Fruit fly (Drosophila melanogaster): ENCODE results near the gene CG5282.

The CG5282 gene

dm6 chr3L:20396047-20396446 is 29.8 kb downstream of the CG5282 start:
- no peak for TF ChIP-seq CG8478 (optimal IDR thresholded peaks at IDR 0.05)
- TF ChIP-seq CTCF (optimal IDR thresholded peaks at IDR 0.05) = no peak

DNA sequence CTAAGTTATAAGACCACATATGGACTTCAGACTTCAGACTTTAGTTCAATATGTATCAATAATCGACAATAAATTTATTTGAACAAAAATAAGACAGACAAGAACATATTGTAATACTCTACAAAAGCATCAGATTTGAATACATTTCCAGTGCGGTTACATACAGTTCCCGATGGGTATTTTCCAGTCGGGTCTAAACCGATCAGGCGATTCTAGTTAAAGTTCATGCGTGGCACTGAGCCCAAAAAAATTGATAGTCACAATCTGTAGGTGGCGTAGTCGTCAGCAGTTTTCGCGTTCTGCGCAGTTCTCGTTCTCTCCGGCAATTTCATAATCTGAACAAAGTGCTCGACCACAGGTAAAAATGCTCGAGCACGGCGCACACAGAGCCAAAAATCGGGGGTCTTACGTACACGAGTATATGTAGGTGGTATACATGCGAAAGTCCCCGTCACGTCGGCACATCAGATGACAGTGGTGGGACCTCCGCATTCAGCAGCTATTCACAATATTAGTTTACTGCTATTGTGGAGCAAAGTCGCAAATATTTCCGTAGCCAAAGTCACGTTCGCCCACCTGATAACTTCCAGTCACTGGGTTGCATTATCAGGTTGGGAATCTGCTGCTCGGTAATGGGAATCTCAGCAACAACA is 30.5 kb downstream of the CG5282 start:
- TF ChIP-seq CTCF (optimal IDR thresholded peaks at IDR 0.05) (no peak), CG8478 (optimal IDR thresholded peaks at IDR 0.05) (no peak)

DNA sequence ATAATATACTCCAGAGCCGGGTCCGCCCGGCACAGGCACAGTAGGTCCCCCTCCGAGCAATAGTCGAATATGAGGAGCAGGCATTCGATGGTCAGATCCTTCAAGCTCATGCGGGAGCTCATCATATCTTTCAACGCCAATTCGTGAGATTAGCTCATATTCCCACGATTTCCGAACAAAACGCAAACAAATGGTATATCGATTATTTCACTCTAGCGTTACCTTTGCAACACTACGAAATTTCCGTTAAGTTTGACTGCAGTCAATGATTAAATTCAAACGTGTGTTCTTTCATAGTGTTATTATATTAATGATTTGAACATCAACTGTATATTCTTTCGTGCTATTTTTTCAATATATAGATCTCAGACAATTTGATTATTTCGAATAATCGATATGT is 32.5 kb downstream of the CG5282 start, which contains the start of gene CG33969:
Gene CG33969, minus strand, starts transcription at position 197 of the 400 bp plus-strand sequence.
- TF ChIP-seq CG8478 (optimal IDR thresholded peaks at IDR 0.05) (no peak), CTCF (optimal IDR thresholded peaks at IDR 0.05) (no peak)

DNA sequence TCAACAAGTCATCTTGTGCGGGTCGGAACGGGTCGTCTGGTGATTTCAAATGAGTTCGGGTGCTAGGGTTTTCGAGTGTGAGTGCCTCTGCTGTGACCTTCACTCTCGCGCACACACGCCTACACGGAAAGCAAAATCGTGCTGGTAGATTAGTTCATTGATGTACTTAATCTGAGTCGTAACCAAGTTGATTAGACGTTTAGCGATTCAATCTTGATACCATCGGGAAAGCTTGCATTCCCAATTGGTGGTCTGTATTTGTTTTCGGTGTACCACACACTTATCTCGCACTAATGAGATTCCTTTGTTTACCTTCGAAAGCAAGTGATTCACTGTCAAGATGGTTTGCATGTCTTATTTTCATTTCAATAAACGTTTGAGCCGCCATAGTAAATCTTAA is 36.9 kb downstream of the CG5282 start:
- TF ChIP-seq CG8478 (optimal IDR thresholded peaks at IDR 0.05) = no peak
- TF ChIP-seq CTCF (optimal IDR thresholded peaks at IDR 0.05) = no peak

dm6 chr3L:20387843-20388163 is 38.1 kb downstream of the CG5282 start:
- no peak for TF ChIP-seq CG8478 (optimal IDR thresholded peaks at IDR 0.05)
- TF ChIP-seq CTCF (optimal IDR thresholded peaks at IDR 0.05) = no peak

- TF ChIP-seq CTCF (optimal IDR thresholded peaks at IDR 0.05) = no peak
- TF ChIP-seq CG8478 (optimal IDR thresholded peaks at IDR 0.05) = no peak
Observed at dm6 chr3L:20387038-20387842, 38.6 kb downstream of the CG5282 start.

dm6 chr3L:20385969-20386370 is 39.9 kb downstream of the CG5282 start:
- TF ChIP-seq CTCF (optimal IDR thresholded peaks at IDR 0.05) = no peak
- no peak for TF ChIP-seq CG8478 (optimal IDR thresholded peaks at IDR 0.05)

DNA sequence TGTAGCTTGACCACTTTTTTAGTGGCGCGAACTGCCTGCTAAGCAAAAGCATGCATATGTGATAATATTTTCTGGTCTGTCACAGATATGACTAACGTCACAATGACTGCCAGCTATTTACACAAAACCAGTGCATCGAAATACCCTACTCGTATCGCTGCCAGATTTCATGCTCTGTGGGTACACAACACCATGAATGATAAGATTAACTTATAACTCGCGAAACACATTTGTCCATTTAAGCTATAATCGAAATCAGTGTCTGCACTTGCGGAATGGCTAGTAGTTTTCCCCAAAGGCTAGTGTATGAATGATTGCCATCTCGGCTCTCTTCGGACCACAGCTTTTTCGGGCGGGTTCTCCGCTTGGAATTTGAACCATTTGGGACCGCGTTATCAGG is 40.5 kb downstream of the CG5282 start:
- TF ChIP-seq CTCF (optimal IDR thresholded peaks at IDR 0.05) = no peak
- no peak for TF ChIP-seq CG8478 (optimal IDR thresholded peaks at IDR 0.05)

- TF ChIP-seq CG8478 (optimal IDR thresholded peaks at IDR 0.05) (no peak), CTCF (optimal IDR thresholded peaks at IDR 0.05) (no peak)
Observed at dm6 chr3L:20385006-20385405, 40.9 kb downstream of the CG5282 start.

DNA sequence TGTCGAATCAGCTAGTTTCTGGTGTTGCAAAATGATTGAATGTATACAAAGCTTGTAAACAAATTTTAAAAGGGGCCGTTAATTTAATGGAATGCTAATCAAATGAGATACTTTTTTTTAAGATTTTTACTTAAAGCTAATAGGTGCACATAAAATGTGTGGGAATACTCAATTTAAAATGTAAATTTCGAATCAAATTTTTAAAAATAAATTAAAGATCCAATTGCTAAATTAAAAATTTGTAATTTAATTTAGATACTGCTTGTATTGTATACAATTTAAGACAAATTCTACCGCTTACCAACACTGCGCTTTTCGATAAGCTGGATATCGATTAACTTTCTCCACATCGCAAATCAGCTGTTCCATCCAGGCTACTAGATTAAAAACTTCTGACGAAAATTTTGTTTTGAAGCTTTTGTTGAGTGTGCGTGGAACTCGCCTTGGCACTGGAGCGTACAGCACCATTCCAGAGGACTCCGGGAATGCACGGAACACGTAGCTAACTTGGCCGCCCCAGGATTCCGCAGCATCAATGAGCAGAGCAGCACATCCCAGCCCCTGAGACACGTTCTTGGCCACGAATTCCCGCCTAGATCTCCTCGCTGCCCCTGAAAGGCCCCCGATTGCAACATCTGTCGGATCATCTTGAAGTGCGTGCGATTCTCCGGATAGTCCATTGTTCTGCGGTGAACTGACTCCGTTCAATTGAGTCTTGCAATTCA is 41.6 kb downstream of the CG5282 start, which contains the start of the genes CG5498 and fbl:
Gene CG5498, minus strand, starts transcription at position 24 of the 725 bp plus-strand sequence.
Gene fbl, plus strand, starts transcription at position 344 of the 725 bp plus-strand sequence.
- TF ChIP-seq CTCF (optimal IDR thresholded peaks at IDR 0.05) (no peak), CG8478 (optimal IDR thresholded peaks at IDR 0.05) (no peak)

- TF ChIP-seq CG8478 (optimal IDR thresholded peaks at IDR 0.05) = no peak
- no peak for TF ChIP-seq CTCF (optimal IDR thresholded peaks at IDR 0.05)
Observed at dm6 chr3L:20379496-20379895, 46.4 kb downstream of the CG5282 start.

DNA sequence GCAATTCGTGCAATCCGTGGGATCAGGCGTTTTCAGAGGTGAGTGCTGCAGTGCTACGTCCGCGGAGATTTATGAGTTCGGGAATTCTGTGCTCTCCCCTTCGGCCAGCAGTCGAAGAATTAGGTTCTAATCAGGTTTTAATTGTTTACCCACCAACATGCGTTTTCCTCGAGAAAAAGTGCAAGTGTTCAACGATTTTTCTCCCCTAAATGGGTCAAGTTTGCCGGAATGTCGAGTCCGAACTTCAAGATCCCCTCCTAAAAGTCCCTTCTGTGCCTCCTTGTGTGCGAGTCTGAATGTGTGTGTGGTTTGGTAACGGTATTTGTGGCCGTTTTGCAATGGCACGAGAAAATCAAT is 49.3 kb downstream of the CG5282 start:
- no peak for TF ChIP-seq CTCF (optimal IDR thresholded peaks at IDR 0.05)
- TF ChIP-seq CG8478 (optimal IDR thresholded peaks at IDR 0.05) = no peak

- TF ChIP-seq CG8478 (optimal IDR thresholded peaks at IDR 0.05) (no peak), CTCF (optimal IDR thresholded peaks at IDR 0.05) (no peak)
Observed at dm6 chr3L:20375878-20376563, 49.9 kb downstream of the CG5282 start, which contains the start of the genes Ide and RhoBTB. Ide (minus strand) TSS chr3L:20375896. RhoBTB (plus strand) TSS chr3L:20376242.

dm6 chr3L:20375467-20375866 is 50.4 kb downstream of the CG5282 start:
- TF ChIP-seq CG8478 (optimal IDR thresholded peaks at IDR 0.05) = no peak
- TF ChIP-seq CTCF (optimal IDR thresholded peaks at IDR 0.05) = no peak
